Worm (Caenorhabditis elegans): ENCODE data around the gene clec-36.

DNA sequence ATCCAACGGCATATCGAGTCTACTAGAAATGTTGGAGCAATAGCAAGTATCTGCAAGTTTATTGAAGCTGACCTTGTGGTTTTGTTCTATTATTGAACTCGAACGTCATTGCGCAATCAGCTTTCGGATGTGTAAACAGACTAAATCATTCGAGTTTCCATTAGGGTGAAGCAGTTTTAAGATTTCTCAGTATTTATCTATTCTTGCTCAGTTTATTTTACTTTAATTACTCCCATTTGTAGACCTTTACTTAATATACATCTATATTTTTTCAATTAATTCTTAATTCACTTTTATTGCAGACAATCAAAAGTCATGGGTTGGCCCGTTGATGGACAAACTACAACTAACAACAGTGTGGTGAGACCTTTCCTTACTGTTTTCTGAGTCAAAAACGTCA, 32.3 kb upstream of the clec-36 start, which contains the start of gene F09C6.14:
- TF ChIP-seq unc-62 (GFP tag; optimal IDR thresholded peaks at IDR 0.05 in 1 of 2) (no peak), unc-62 (tag; optimal IDR thresholded peaks at IDR 0.05) (no peak), saeg-2 (GFP tag; IDR thresholded peaks at IDR 0.05) (no peak), madf-9 (GFP tag; conservative IDR thresholded peaks at IDR 0.05) (no peak), pha-4 (GFP tag; IDR thresholded peaks at IDR 0.05) (no peak), pha-4 (tag; optimal IDR thresholded peaks at IDR 0.05) (no peak)
